Fruit fly (Drosophila melanogaster) whole organism, prepupa: ENCODE data around the gene dib.

Experiments used
- Blimp-1 ChIP-seq: fragments of 200-800 bp; sonication (Bioruptor generic); optimal IDR thresholded peaks from 3 replicates; lab custom pipeline; 2017; ENCODE audit warnings: missing biosample characterization, missing genetic modification characterization, mild to moderate bottlenecking, moderate library complexity, missing genetic modification reagents
- CG10631 ChIP-seq: fragments of 200-800 bp; sonication (Bioruptor generic); optimal IDR thresholded peaks from 2 replicates; lab custom pipeline; 2016; ENCODE audit warnings: missing biosample characterization, missing genetic modification characterization
- CG10669 ChIP-seq: fragments of 200-800 bp; sonication (Bioruptor generic); optimal IDR thresholded peaks from 3 replicates; lab custom pipeline; 2018; ENCODE audit warnings: missing biosample characterization, mild to moderate bottlenecking, missing genetic modification characterization, moderate library complexity
- CG11294 ChIP-seq: fragments of 200-800 bp; sonication (Bioruptor generic); IDR thresholded peaks from 2 replicates; pipeline ENCODE4 v1.3.6; 2022; ENCODE audit warnings: missing biosample characterization, missing genetic modification characterization
- CG11762 ChIP-seq: fragments of 200-800 bp; sonication (Bioruptor generic); optimal IDR thresholded peaks from 3 replicates; lab custom pipeline; 2016; ENCODE audit warnings: missing biosample characterization, missing genetic modification characterization; ENCODE audit not compliant: insufficient read depth
- CG11902 ChIP-seq: fragments of 200-800 bp; sonication (Bioruptor generic); optimal IDR thresholded peaks from 3 replicates; lab custom pipeline; 2016; ENCODE audit warnings: missing biosample characterization, missing genetic modification characterization
- CG15336 ChIP-seq: fragments of 200-800 bp; sonication (Bioruptor generic); IDR thresholded peaks from 2 replicates; pipeline ENCODE4 v1.3.6; 2022; ENCODE audit warnings: missing biosample characterization, missing genetic modification characterization
- CG1621 ChIP-seq: fragments of 200-800 bp; sonication (Bioruptor generic); optimal IDR thresholded peaks from 3 replicates; lab custom pipeline; 2018; ENCODE audit warnings: missing biosample characterization, mild to moderate bottlenecking, missing genetic modification characterization
- CG32006 ChIP-seq: fragments of 200-800 bp; sonication (Bioruptor generic); optimal IDR thresholded peaks from 3 replicates; lab custom pipeline; 2017; ENCODE audit warnings: missing biosample characterization, mild to moderate bottlenecking, missing genetic modification characterization
- CG34406 ChIP-seq: fragments of 200-800 bp; sonication (Bioruptor generic); optimal IDR thresholded peaks from 3 replicates; lab custom pipeline; 2016; ENCODE audit warnings: missing biosample characterization, missing genetic modification characterization
- CG3919 ChIP-seq: fragments of 200-800 bp; sonication (Bioruptor generic); optimal IDR thresholded peaks from 3 replicates; lab custom pipeline; 2016; ENCODE audit warnings: missing biosample characterization, missing genetic modification characterization
- CG4318 ChIP-seq: fragments of 200-800 bp; sonication (Bioruptor generic); optimal IDR thresholded peaks from 3 replicates; lab custom pipeline; 2017; ENCODE audit warnings: missing biosample characterization, mild to moderate bottlenecking, missing genetic modification characterization
- CG6163 ChIP-seq: fragments of 200-800 bp; sonication (Bioruptor generic); IDR thresholded peaks from 3 replicates; pipeline ENCODE4 v1.3.6; 2022; ENCODE audit warnings: missing biosample characterization, missing genetic modification characterization
- CG6276 ChIP-seq: fragments of 200-800 bp; sonication (Bioruptor generic); optimal IDR thresholded peaks from 2 replicates; lab custom pipeline; 2017; ENCODE audit warnings: missing biosample characterization, mild to moderate bottlenecking, missing genetic modification characterization
- CG6792 ChIP-seq: fragments of 200-800 bp; sonication (Bioruptor generic); optimal IDR thresholded peaks from 3 replicates; lab custom pipeline; 2016; ENCODE audit warnings: missing biosample characterization, missing genetic modification characterization
- CG6808 ChIP-seq: fragments of 200-800 bp; sonication (Bioruptor generic); optimal IDR thresholded peaks from 3 replicates; lab custom pipeline; 2017; ENCODE audit warnings: missing biosample characterization, missing genetic modification characterization, mild to moderate bottlenecking, moderate library complexity, missing genetic modification reagents
- CG6854 ChIP-seq: fragments of 200-800 bp; sonication (Bioruptor generic); optimal IDR thresholded peaks from 2 replicates; lab custom pipeline; 2017; ENCODE audit warnings: missing biosample characterization, mild to moderate bottlenecking, missing genetic modification characterization
- CG8119 ChIP-seq: fragments of 200-800 bp; sonication (Bioruptor generic); IDR thresholded peaks from 3 replicates; pipeline ENCODE4 v1.3.6; 2022; ENCODE audit warnings: missing biosample characterization, missing genetic modification characterization
- CG8319 ChIP-seq: fragments of 200-800 bp; sonication (Bioruptor generic); optimal IDR thresholded peaks from 3 replicates; lab custom pipeline; 2016; ENCODE audit warnings: missing biosample characterization, missing genetic modification characterization
- CG8632 ChIP-seq: fragments of 200-800 bp; sonication (Bioruptor generic); optimal IDR thresholded peaks from 3 replicates; lab custom pipeline; 2016; ENCODE audit warnings: missing biosample characterization, missing genetic modification characterization
- CG9139 ChIP-seq: fragments of 200-800 bp; sonication (Bioruptor generic); optimal IDR thresholded peaks from 3 replicates; lab custom pipeline; 2017; ENCODE audit warnings: missing biosample characterization, mild to moderate bottlenecking, missing genetic modification characterization
- Eip78C ChIP-seq: fragments of 200-800 bp; sonication (Bioruptor generic); peaks from one replicate; lab custom pipeline; 2016; ENCODE audit warnings: missing biosample characterization, missing genetic modification characterization
- Ets21C ChIP-seq: fragments of 200-800 bp; sonication (Bioruptor generic); optimal IDR thresholded peaks from 3 replicates; lab custom pipeline; 2016; ENCODE audit warnings: missing biosample characterization, missing genetic modification characterization
- Ets96B ChIP-seq: fragments of 200-800 bp; optimal IDR thresholded peaks from 2 replicates; lab custom pipeline; 2019; ENCODE audit warnings: missing biosample characterization, mild to moderate bottlenecking, missing genetic modification characterization, moderate library complexity
- Gug ChIP-seq: fragments of 200-800 bp; sonication (Bioruptor generic); IDR thresholded peaks from 2 replicates; pipeline ENCODE4 v1.3.6; 2022; ENCODE audit warnings: missing biosample characterization, missing genetic modification characterization
- Hr38 ChIP-seq: sonication (Bioruptor generic); optimal IDR thresholded peaks from 2 replicates; lab custom pipeline; 2016; ENCODE audit warnings: missing biosample characterization, missing genetic modification characterization
- Hr39 ChIP-seq: fragments of 200-800 bp; sonication (Bioruptor generic); optimal IDR thresholded peaks from 2 replicates; lab custom pipeline; 2016; ENCODE audit warnings: missing biosample characterization, missing genetic modification characterization
- Hr4 ChIP-seq: fragments of 200-800 bp; sonication (Bioruptor generic); optimal IDR thresholded peaks from 3 replicates; lab custom pipeline; 2016; ENCODE audit warnings: missing biosample characterization, missing genetic modification characterization
- Met ChIP-seq: fragments of 200-800 bp; sonication (Bioruptor generic); optimal IDR thresholded peaks from 3 replicates; lab custom pipeline; 2016; ENCODE audit warnings: missing biosample characterization, missing genetic modification characterization
- Smox ChIP-seq: fragments of 200-800 bp; sonication (Bioruptor generic); optimal IDR thresholded peaks from 3 replicates; lab custom pipeline; 2016; ENCODE audit warnings: missing biosample characterization, missing genetic modification characterization
- Sox102F ChIP-seq: fragments of 200-800 bp; sonication (Bioruptor generic); optimal IDR thresholded peaks from 2 replicates; lab custom pipeline; 2016; ENCODE audit warnings: missing biosample characterization, mild to moderate bottlenecking, missing genetic modification characterization
- acj6 ChIP-seq: fragments of 200-800 bp; sonication (Bioruptor generic); optimal IDR thresholded peaks from 3 replicates; lab custom pipeline; 2016; ENCODE audit warnings: missing biosample characterization, missing genetic modification characterization
- cyc ChIP-seq: fragments of 200-800 bp; sonication (Bioruptor generic); optimal IDR thresholded peaks from 3 replicates; lab custom pipeline; 2016; ENCODE audit warnings: missing biosample characterization, missing genetic modification characterization
- dac ChIP-seq: fragments of 200-800 bp; sonication (Bioruptor generic); optimal IDR thresholded peaks from 2 replicates; lab custom pipeline; 2017; ENCODE audit warnings: missing biosample characterization, mild to moderate bottlenecking, missing genetic modification characterization
- dsx ChIP-seq: fragments of 200-800 bp; optimal IDR thresholded peaks from 3 replicates; lab custom pipeline; 2019; ENCODE audit warnings: missing biosample characterization, mild to moderate bottlenecking, missing genetic modification characterization, moderate library complexity; ENCODE audit not compliant: poor library complexity, severe bottlenecking
- eg ChIP-seq: fragments of 200-800 bp; sonication (Bioruptor generic); IDR thresholded peaks from 3 replicates; pipeline ENCODE4 v1.3.6; 2022; ENCODE audit warnings: missing biosample characterization, missing genetic modification characterization
- esn ChIP-seq: fragments of 200-800 bp; sonication (Bioruptor generic); optimal IDR thresholded peaks from 2 replicates; lab custom pipeline; 2016; ENCODE audit warnings: missing biosample characterization, mild to moderate bottlenecking, missing genetic modification characterization, moderate library complexity
- fd59A ChIP-seq: fragments of 200-800 bp; sonication (Bioruptor generic); optimal IDR thresholded peaks from 2 replicates; lab custom pipeline; 2017; ENCODE audit warnings: missing biosample characterization, mild to moderate bottlenecking, missing genetic modification characterization, missing genetic modification reagents
- lz ChIP-seq: fragments of 200-800 bp; sonication (Bioruptor generic); optimal IDR thresholded peaks from 3 replicates; lab custom pipeline; 2016; ENCODE audit warnings: missing biosample characterization, missing genetic modification characterization
- net ChIP-seq: fragments of 200-800 bp; sonication (Bioruptor generic); optimal IDR thresholded peaks from 3 replicates; lab custom pipeline; 2016; ENCODE audit warnings: missing biosample characterization, missing genetic modification characterization
- pdm3 ChIP-seq: fragments of 200-800 bp; sonication (Bioruptor generic); optimal IDR thresholded peaks from 3 replicates; lab custom pipeline; 2016; ENCODE audit warnings: missing biosample characterization, missing genetic modification characterization
- spab ChIP-seq: fragments of 200-800 bp; sonication (Bioruptor generic); optimal IDR thresholded peaks from 2 replicates; lab custom pipeline; 2017; ENCODE audit warnings: missing biosample characterization, mild to moderate bottlenecking, missing genetic modification characterization, missing genetic modification reagents
- ss ChIP-seq, 2 experiments: fragments of 200-800 bp; sonication (Bioruptor generic); optimal IDR thresholded peaks; 2 replicates in 1 of 2; 3 replicates in 1 of 2; lab custom pipeline; 2017 to 2018; ENCODE audit warnings: mild to moderate bottlenecking in 2 of 2, missing biosample characterization in 2 of 2, missing genetic modification characterization in 2 of 2, moderate library complexity in 1 of 2
- svp ChIP-seq: fragments of 200-800 bp; sonication (Bioruptor generic); peaks from one replicate; lab custom pipeline; 2016; ENCODE audit warnings: missing biosample characterization, missing genetic modification characterization
- topi ChIP-seq: fragments of 200-800 bp; sonication (Bioruptor generic); optimal IDR thresholded peaks from 3 replicates; lab custom pipeline; 2016; ENCODE audit warnings: missing biosample characterization, missing genetic modification characterization
- vri ChIP-seq: fragments of 200-800 bp; sonication (Bioruptor generic); optimal IDR thresholded peaks from 3 replicates; lab custom pipeline; 2016; ENCODE audit warnings: missing biosample characterization, mild to moderate bottlenecking, missing genetic modification characterization

The dib gene

dm6 chr3L:4068368-4068767, 6.3 kb downstream of the dib start (continued):
- peak; percentile 6 for TF ChIP-seq dac (GFP tag; lab: Kevin White, UChicago)
- TF ChIP-seq fd59A (GFP tag; lab: Kevin White, UChicago), result no peak

dm6 chr3L:4069069-4069468, 7.0 kb downstream of the dib start, which contains the start of gene CG32259:
TSS of gene CG32259 (plus strand) at chr3L:4069369.
- no peak for TF ChIP-seq CG11294 (GFP tag; lab: Robert Waterston, UW)
- peak; percentile 27 for TF ChIP-seq vri (GFP tag; lab: Kevin White, UChicago)

- TF ChIP-seq CG9139 (GFP tag; lab: Kevin White, UChicago) (peak; percentile 91), CG6854 (GFP tag; lab: Kevin White, UChicago) (peak; percentile 97), Blimp-1 (GFP tag; lab: Kevin White, UChicago) (peak; percentile 91), CG11762 (GFP tag; lab: Kevin White, UChicago) (peak; percentile 98), Met (peak; percentile 98), CG32006 (peak; percentile 99), CG6163 (GFP tag; lab: Robert Waterston, UW) (peak; percentile 99), CG6792 (peak; percentile 99), CG34406 (GFP tag; lab: Kevin White, UChicago) (peak; percentile 98), lz (GFP tag; lab: Kevin White, UChicago) (peak; percentile 99), Eip78C (GFP tag; lab: Kevin White, UChicago) (peak; percentile 99), cyc (GFP tag; lab: Kevin White, UChicago) (peak; percentile 99), svp (GFP tag; lab: Kevin White, UChicago) (peak; percentile 99), Gug (GFP tag; lab: Robert Waterston, UW) (peak; percentile 99), Hr4 (GFP tag; lab: Kevin White, UChicago) (peak; percentile 99), dsx (GFP tag; lab: Kevin White, UChicago) (peak; percentile 94), net (GFP tag; lab: Kevin White, UChicago) (peak; percentile 99), topi (GFP tag; lab: Kevin White, UChicago) (peak; percentile 97), Ets21C (GFP tag; lab: Kevin White, UChicago) (peak; percentile 98), CG6276 (peak; percentile 97), ss (GFP tag; optimal IDR thresholded peaks at IDR 0.05; lab: Kevin White, UChicago) (peak; percentile 95 to 98), Ets96B (peak; percentile 98), CG10669 (GFP tag; lab: Kevin White, UChicago) (peak; percentile 96), Smox (GFP tag; lab: Kevin White, UChicago) (peak; percentile 98), Hr38 (GFP tag; lab: Kevin White, UChicago) (peak; percentile 88), esn (GFP tag; lab: Kevin White, UChicago) (peak; percentile 99), CG4318 (GFP tag; lab: Kevin White, UChicago) (peak; percentile 97), fd59A (GFP tag; lab: Kevin White, UChicago) (peak; percentile 98), CG8632 (GFP tag; lab: Kevin White, UChicago) (peak; percentile 96), acj6 (GFP tag; lab: Kevin White, UChicago) (peak; percentile 99), pdm3 (GFP tag; lab: Kevin White, UChicago) (peak; percentile 99), CG3919 (GFP tag; lab: Kevin White, UChicago) (peak; percentile 98), CG1621 (tag; lab: Kevin White, UChicago) (peak; percentile 97), Hr39 (peak; percentile 99), CG8319 (GFP tag; lab: Kevin White, UChicago) (peak; percentile 96), CG10631 (peak; percentile 97), spab (GFP tag; lab: Kevin White, UChicago) (peak; percentile 96), CG6808 (GFP tag; lab: Kevin White, UChicago) (peak; percentile 95), CG11902 (peak; percentile 99), CG15336 (GFP tag; lab: Robert Waterston, UW) (peak; percentile 99), CG8119 (GFP tag; lab: Robert Waterston, UW) (peak; percentile 98), eg (GFP tag; lab: Robert Waterston, UW) (peak; percentile 99), Sox102F (peak; percentile 98)
Observed at dm6 chr3L:4070221-4070995, 8.3 kb downstream of the dib start.
